Worm (Caenorhabditis elegans): Measurements from ENCODE around the gene K06B4.4.

Gene K06B4.4

DNA sequence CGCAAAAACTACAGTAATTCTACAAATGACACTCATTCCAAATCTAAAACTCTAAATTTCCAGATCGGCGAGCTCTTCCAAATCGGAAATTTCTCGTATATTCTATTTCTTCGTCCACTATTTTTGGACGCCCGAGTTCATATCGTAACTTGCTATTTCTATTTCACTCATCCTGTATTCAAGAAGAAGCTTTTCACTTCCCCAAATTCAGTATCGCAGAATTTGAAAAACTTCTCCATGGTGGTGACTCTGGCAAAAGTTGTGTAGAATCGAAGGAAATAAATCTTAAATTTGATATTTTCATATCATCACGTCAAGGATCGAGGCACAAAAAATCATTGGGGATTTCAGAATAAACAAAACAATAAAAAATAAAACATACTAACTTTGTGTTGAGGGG, 16.8 kb upstream of the K06B4.4 start:
- TF ChIP-seq lsy-12 (tag; optimal IDR thresholded peaks at IDR 0.05) (no peak), ztf-4 (tag; optimal IDR thresholded peaks at IDR 0.05) (no peak), elt-2 (tag; optimal IDR thresholded peaks at IDR 0.05) (no peak), pha-4 (tag; optimal IDR thresholded peaks at IDR 0.05) (no peak), aly-2 (tag; optimal IDR thresholded peaks at IDR 0.05) (no peak)

DNA sequence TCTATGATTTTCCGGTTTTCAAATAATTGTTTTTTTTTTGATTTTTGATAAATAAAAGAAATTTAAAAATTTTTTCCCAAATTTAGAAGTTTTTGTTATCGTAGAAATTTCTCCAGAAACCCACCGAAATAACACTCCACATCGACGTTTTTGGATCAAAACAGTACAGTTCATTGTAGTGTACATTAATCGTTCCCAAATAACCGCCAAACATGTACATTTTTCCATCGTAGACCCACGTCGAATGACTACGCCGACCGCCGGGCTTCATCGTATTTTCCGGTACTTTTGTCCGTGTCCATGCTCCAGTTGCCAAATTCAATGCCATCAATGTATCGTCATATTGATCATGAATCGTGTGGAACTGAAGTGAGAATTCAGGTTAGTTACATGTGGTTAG, 14.8 kb upstream of the K06B4.4 start, which contains the start of gene F53E4.2:
TSS of gene F53E4.2 (plus strand) at position 301 of the 400 bp plus-strand sequence.
- no peak for TF ChIP-seq jun-1 (tag; optimal IDR thresholded peaks at IDR 0.05)
- TF ChIP-seq lin-39 (tag; optimal IDR thresholded peaks at IDR 0.05): no peak
- TF ChIP-seq nhr-237 (tag; optimal IDR thresholded peaks at IDR 0.05): no peak
- no peak for TF ChIP-seq lsy-12 (tag; optimal IDR thresholded peaks at IDR 0.05)
- TF ChIP-seq tbx-2 (tag; optimal IDR thresholded peaks at IDR 0.05): no peak
- TF ChIP-seq pqm-1 (tag; optimal IDR thresholded peaks at IDR 0.05): no peak

ce11 chrV:15658262-15659060, 10.5 kb upstream of the K06B4.4 start:
- TF ChIP-seq elt-2 (tag; optimal IDR thresholded peaks at IDR 0.05) (peak; percentile 16), nhr-28 (tag; optimal IDR thresholded peaks at IDR 0.05) (no peak), ama-1 (optimal IDR thresholded peaks at IDR 0.05) (no peak), ceh-9 (tag; optimal IDR thresholded peaks at IDR 0.05) (no peak), ztf-11 (tag; optimal IDR thresholded peaks at IDR 0.05) (no peak), skn-1 (tag; optimal IDR thresholded peaks at IDR 0.05) (no peak), lin-39 (tag; optimal IDR thresholded peaks at IDR 0.05) (no peak), mdl-1 (tag; optimal IDR thresholded peaks at IDR 0.05) (no peak), nfya-1 (tag; optimal IDR thresholded peaks at IDR 0.05; ENCODE audit: insufficient read depth) (no peak), ceh-82 (tag; optimal IDR thresholded peaks at IDR 0.05) (no peak), fos-1 (tag; optimal IDR thresholded peaks at IDR 0.05) (no peak), tbx-2 (tag; optimal IDR thresholded peaks at IDR 0.05) (no peak), egl-5 (tag; optimal IDR thresholded peaks at IDR 0.05) (peak; percentile 1)

- TF ChIP-seq tbx-2 (tag; optimal IDR thresholded peaks at IDR 0.05) (no peak), nhr-28 (tag; optimal IDR thresholded peaks at IDR 0.05) (no peak), elt-1 (tag; optimal IDR thresholded peaks at IDR 0.05) (peak; percentile 98), elt-3 (tag; optimal IDR thresholded peaks at IDR 0.05) (no peak), nhr-23 (tag; optimal IDR thresholded peaks at IDR 0.05) (peak; percentile 79), nhr-25 (tag; optimal IDR thresholded peaks at IDR 0.05) (peak; percentile 99)
These were observed 8.0 kb upstream of the K06B4.4 start for ce11 chrV:15661003-15661402.

ce11 chrV:15661580-15661979, 7.4 kb upstream of the K06B4.4 start:
- no peak for TF ChIP-seq nhr-12 (tag; optimal IDR thresholded peaks at IDR 0.05)

- TF ChIP-seq unc-39 (tag; optimal IDR thresholded peaks at IDR 0.05): no peak
- no peak for TF ChIP-seq zag-1 (tag; optimal IDR thresholded peaks at IDR 0.05)
- TF ChIP-seq elt-1 (tag; optimal IDR thresholded peaks at IDR 0.05): peak; percentile 94
- no peak for TF ChIP-seq nhr-67 (tag; optimal IDR thresholded peaks at IDR 0.05)
- no peak for TF ChIP-seq elt-3 (tag; optimal IDR thresholded peaks at IDR 0.05)
- peak; percentile 56 for TF ChIP-seq nfya-1 (tag; optimal IDR thresholded peaks at IDR 0.05; ENCODE audit: insufficient read depth)
- TF ChIP-seq nhr-237 (tag; optimal IDR thresholded peaks at IDR 0.05): no peak
- no peak for TF ChIP-seq nhr-76 (tag; optimal IDR thresholded peaks at IDR 0.05)
- TF ChIP-seq lin-39 (tag; optimal IDR thresholded peaks at IDR 0.05): no peak
- no peak for TF ChIP-seq lsy-12 (tag; optimal IDR thresholded peaks at IDR 0.05)
- peak; percentile 29 for TF ChIP-seq ama-1 (optimal IDR thresholded peaks at IDR 0.05)
- TF ChIP-seq nhr-28 (tag; optimal IDR thresholded peaks at IDR 0.05): no peak
- no peak for TF ChIP-seq aly-2 (tag; optimal IDR thresholded peaks at IDR 0.05)
- TF ChIP-seq daf-12 (tag; optimal IDR thresholded peaks at IDR 0.05): no peak
- no peak for TF ChIP-seq egl-5 (tag; optimal IDR thresholded peaks at IDR 0.05)
- TF ChIP-seq nhr-11 (tag; optimal IDR thresholded peaks at IDR 0.05): no peak
- no peak for TF ChIP-seq nhr-77 (tag; optimal IDR thresholded peaks at IDR 0.05)
- TF ChIP-seq fos-1 (tag; optimal IDR thresholded peaks at IDR 0.05): no peak
- no peak for TF ChIP-seq ZK546.5 (tag; optimal IDR thresholded peaks at IDR 0.05)
- no peak for TF ChIP-seq egl-27 (tag; optimal IDR thresholded peaks at IDR 0.05)
- no peak for TF ChIP-seq ceh-82 (tag; optimal IDR thresholded peaks at IDR 0.05)
- no peak for TF ChIP-seq ceh-9 (tag; optimal IDR thresholded peaks at IDR 0.05)
- no peak for TF ChIP-seq R02D3.7 (tag; optimal IDR thresholded peaks at IDR 0.05)
- TF ChIP-seq ztf-4 (tag; optimal IDR thresholded peaks at IDR 0.05): no peak
- peak; percentile 50 for TF ChIP-seq elt-2 (tag; optimal IDR thresholded peaks at IDR 0.05)
- TF ChIP-seq ztf-11 (tag; optimal IDR thresholded peaks at IDR 0.05): no peak
- TF ChIP-seq pha-4 (tag; optimal IDR thresholded peaks at IDR 0.05): peak; percentile 72
- no peak for TF ChIP-seq mml-1 (tag; optimal IDR thresholded peaks at IDR 0.05)
- no peak for TF ChIP-seq pqm-1 (tag; optimal IDR thresholded peaks at IDR 0.05)
- TF ChIP-seq nhr-43 (tag; optimal IDR thresholded peaks at IDR 0.05; ENCODE audit: poor library complexity, severe bottlenecking): peak; percentile 1
- peak; percentile 17 for TF ChIP-seq nhr-23 (tag; optimal IDR thresholded peaks at IDR 0.05)
- TF ChIP-seq hmg-11 (tag; optimal IDR thresholded peaks at IDR 0.05): peak; percentile 38
- TF ChIP-seq jun-1 (tag; optimal IDR thresholded peaks at IDR 0.05): no peak
- no peak for TF ChIP-seq mdl-1 (tag; optimal IDR thresholded peaks at IDR 0.05)
These were observed 4.8 kb upstream of the K06B4.4 start for ce11 chrV:15664053-15664661.
